Worm (Caenorhabditis elegans) whole organism, L2 larva: Measurements from ENCODE around the gene cest-1.2.
A peak's percentile ranks its signal among the peaks of the same experiment; 100 is the strongest.

Experiments
- C34F6.9 ChIP-seq: fragments of 150-350 bp; optimal IDR thresholded peaks from 2 replicates; lab custom pipeline; 2014; ENCODE audit warnings: missing biosample characterization, missing genetic modification characterization
- F13H6.1 ChIP-seq: sonication (generic microtip); optimal IDR thresholded peaks from 2 replicates; lab custom pipeline; 2016; ENCODE audit warnings: missing genetic modification characterization, missing compliant biosample characterization
- R02D3.7 ChIP-seq: fragments of 150-350 bp; optimal IDR thresholded peaks from 2 replicates; lab custom pipeline; 2014; ENCODE audit warnings: missing biosample characterization, missing genetic modification characterization
- Y55F3AM.14 ChIP-seq: fragments of 200-800 bp; sonication (Bioruptor generic); optimal IDR thresholded peaks from 2 replicates; lab custom pipeline; 2018; ENCODE audit warnings: mild to moderate bottlenecking, missing genetic modification characterization, missing compliant biosample characterization
- aly-2 ChIP-seq: fragments of 150-350 bp; optimal IDR thresholded peaks from 2 replicates; lab custom pipeline; 2014; ENCODE audit warnings: missing biosample characterization, missing genetic modification characterization
- blmp-1 ChIP-seq: sonication (generic microtip); optimal IDR thresholded peaks from 2 replicates; lab custom pipeline; 2017; ENCODE audit warnings: missing genetic modification characterization, mild to moderate bottlenecking, missing compliant biosample characterization, antibody characterized with exemption, moderate library complexity; ENCODE audit not compliant: insufficient read depth
- ceh-82 ChIP-seq: fragments of 150-350 bp; optimal IDR thresholded peaks from 2 replicates; lab custom pipeline; 2014; ENCODE audit warnings: missing biosample characterization, missing genetic modification characterization
- crh-2 ChIP-seq: sonication (generic microtip); optimal IDR thresholded peaks from 2 replicates; lab custom pipeline; 2017; ENCODE audit warnings: missing biosample characterization, missing genetic modification characterization
- dmd-4 ChIP-seq: sonication (generic microtip); optimal IDR thresholded peaks from 2 replicates; lab custom pipeline; 2017; ENCODE audit warnings: missing biosample characterization, missing genetic modification characterization
- egl-27 ChIP-seq: sonication (generic microtip); optimal IDR thresholded peaks from 3 replicates; lab custom pipeline; 2017; ENCODE audit warnings: missing biosample characterization, missing genetic modification reagents, missing genetic modification characterization
- elt-1 ChIP-seq: fragments of 150-350 bp; optimal IDR thresholded peaks from 2 replicates; lab custom pipeline; 2014; ENCODE audit warnings: missing biosample characterization, missing genetic modification characterization
- elt-3 ChIP-seq: sonication (generic microtip); optimal IDR thresholded peaks from 2 replicates; lab custom pipeline; 2017; ENCODE audit warnings: missing biosample characterization, missing genetic modification characterization
- fos-1 ChIP-seq: fragments of 150-350 bp; optimal IDR thresholded peaks from 2 replicates; lab custom pipeline; 2014; ENCODE audit warnings: missing biosample characterization, missing genetic modification characterization
- lin-11 ChIP-seq: fragments of 150-350 bp; sonication (generic microtip); optimal IDR thresholded peaks from 2 replicates; lab custom pipeline; 2014; ENCODE audit warnings: missing biosample characterization, missing genetic modification characterization, inconsistent platforms, mixed read lengths
- lin-13 ChIP-seq: fragments of 150-350 bp; optimal IDR thresholded peaks from 2 replicates; lab custom pipeline; 2014; ENCODE audit warnings: missing biosample characterization, missing genetic modification reagents, missing genetic modification characterization
- lin-39 ChIP-seq: fragments of 150-350 bp; optimal IDR thresholded peaks from 2 replicates; lab custom pipeline; 2014; ENCODE audit warnings: missing biosample characterization, missing genetic modification reagents, missing genetic modification characterization
- lsy-2 ChIP-seq, 2 experiments: fragments of 150-350 bp in 1 of 2; sonication (generic microtip) in 1 of 2; optimal IDR thresholded peaks; 2 replicates each; lab custom pipeline; 2014 to 2017; ENCODE audit warnings: missing biosample characterization in 2 of 2, missing genetic modification characterization in 2 of 2
- mbf-1 ChIP-seq: sonication (generic microtip); optimal IDR thresholded peaks from 2 replicates; lab custom pipeline; 2017; ENCODE audit warnings: missing biosample characterization, missing genetic modification characterization
- mdl-1 ChIP-seq, 2 experiments: fragments of 150-350 bp in 1 of 2; sonication (generic microtip) in 1 of 2; optimal IDR thresholded peaks; 2 replicates each; lab custom pipeline; 2017; ENCODE audit warnings: missing biosample characterization in 2 of 2, missing genetic modification characterization in 2 of 2
- nhr-11 ChIP-seq: fragments of 150-350 bp; optimal IDR thresholded peaks from 2 replicates; lab custom pipeline; 2014; ENCODE audit warnings: missing biosample characterization, missing genetic modification characterization
- nhr-129 ChIP-seq: fragments of 150-350 bp; optimal IDR thresholded peaks from 2 replicates; lab custom pipeline; 2014; ENCODE audit warnings: missing biosample characterization, missing genetic modification characterization
- nhr-21 ChIP-seq: fragments of 150-350 bp; optimal IDR thresholded peaks from 2 replicates; lab custom pipeline; 2014; ENCODE audit warnings: missing biosample characterization, missing genetic modification characterization
- nhr-23 ChIP-seq: fragments of 150-350 bp; optimal IDR thresholded peaks from 2 replicates; lab custom pipeline; 2014; ENCODE audit warnings: missing biosample characterization, missing genetic modification reagents, missing genetic modification characterization
- nhr-25 ChIP-seq: fragments of 150-350 bp; sonication (generic microtip); optimal IDR thresholded peaks from 3 replicates; lab custom pipeline; 2014; ENCODE audit warnings: missing biosample characterization, missing genetic modification characterization
- nhr-6 ChIP-seq: fragments of 150-350 bp; optimal IDR thresholded peaks from 2 replicates; lab custom pipeline; 2014; ENCODE audit warnings: missing biosample characterization, missing genetic modification characterization
- nhr-77 ChIP-seq: fragments of 150-350 bp; optimal IDR thresholded peaks from 2 replicates; lab custom pipeline; 2014; ENCODE audit warnings: missing biosample characterization, missing genetic modification characterization
- sem-4 ChIP-seq: fragments of 150-350 bp; optimal IDR thresholded peaks from 2 replicates; lab custom pipeline; 2014; ENCODE audit warnings: missing biosample characterization, missing genetic modification reagents, missing genetic modification characterization
- skn-1 ChIP-seq: sonication (generic microtip); optimal IDR thresholded peaks from 2 replicates; lab custom pipeline; 2017; ENCODE audit warnings: missing biosample characterization, missing genetic modification characterization
- sma-3 ChIP-seq: sonication (generic microtip); optimal IDR thresholded peaks from 2 replicates; lab custom pipeline; 2016; ENCODE audit warnings: missing genetic modification reagents, missing genetic modification characterization, missing compliant biosample characterization
- sma-9 ChIP-seq, 2 experiments: fragments of 150-350 bp in 1 of 2; sonication (generic microtip) in 1 of 2; optimal IDR thresholded peaks; 2 replicates each; lab custom pipeline; 2014 to 2016; ENCODE audit warnings: missing genetic modification characterization in 2 of 2, mild to moderate bottlenecking in 1 of 2, missing biosample characterization in 1 of 2, missing compliant biosample characterization in 1 of 2, missing genetic modification reagents in 1 of 2, moderate library complexity in 1 of 2
- unc-39 ChIP-seq: fragments of 150-350 bp; optimal IDR thresholded peaks from 2 replicates; lab custom pipeline; 2014; ENCODE audit warnings: missing biosample characterization, missing genetic modification characterization
- unc-55 ChIP-seq: fragments of 150-350 bp; sonication (generic microtip); optimal IDR thresholded peaks from 3 replicates; lab custom pipeline; 2014; ENCODE audit warnings: missing biosample characterization, missing genetic modification reagents, missing genetic modification characterization
- unc-62 ChIP-seq: fragments of 150-350 bp; optimal IDR thresholded peaks from 2 replicates; lab custom pipeline; 2014; ENCODE audit warnings: missing biosample characterization, missing genetic modification reagents, missing genetic modification characterization
- zag-1 ChIP-seq: fragments of 150-350 bp; optimal IDR thresholded peaks from 2 replicates; lab custom pipeline; 2014; ENCODE audit warnings: missing biosample characterization, missing genetic modification characterization
- ztf-1 ChIP-seq: fragments of 200-800 bp; sonication (Bioruptor generic); conservative IDR thresholded peaks from 2 replicates; pipeline ENCODE4 v1.3.6; 2022; ENCODE audit warnings: missing genetic modification characterization, missing compliant biosample characterization
- ztf-4 ChIP-seq: fragments of 150-350 bp; optimal IDR thresholded peaks from 2 replicates; lab custom pipeline; 2014; ENCODE audit warnings: missing biosample characterization, missing genetic modification characterization

Gene cest-1.2

ce11 chrV:14136152-14136551, 24.5 kb downstream of the cest-1.2 start (continued):
- TF ChIP-seq nhr-77 (no peak), sma-3 (GFP tag; lab: Kevin White, UChicago) (peak; percentile 84), ztf-4 (tag; lab: Kevin White, UChicago) (no peak), elt-1 (tag; lab: Kevin White, UChicago) (no peak), elt-3 (tag; lab: Kevin White, UChicago) (no peak), mbf-1 (tag; lab: Kevin White, UChicago) (no peak), mdl-1 (tag; optimal IDR thresholded peaks at IDR 0.05; lab: Kevin White, UChicago) (peak; percentile 28 to 70), nhr-11 (no peak), nhr-25 (peak; percentile 75), lin-11 (tag; lab: Kevin White, UChicago) (no peak), zag-1 (tag; lab: Kevin White, UChicago) (peak; percentile 31), lin-39 (tag; lab: Kevin White, UChicago) (no peak), sem-4 (tag; lab: Kevin White, UChicago) (peak; percentile 14), unc-39 (no peak), C34F6.9 (tag; lab: Kevin White, UChicago) (peak; percentile 79)

ce11 chrV:14134757-14135441, 25.8 kb downstream of the cest-1.2 start:
- peak; percentile 75 for TF ChIP-seq fos-1 (tag; lab: Kevin White, UChicago)
- TF ChIP-seq dmd-4 (tag; lab: Kevin White, UChicago): no peak
- peak; percentile 29 for TF ChIP-seq nhr-25
- TF ChIP-seq unc-62 (GFP tag; lab: Kevin White, UChicago): no peak
- no peak for TF ChIP-seq crh-2 (tag; lab: Kevin White, UChicago)
- no peak for TF ChIP-seq nhr-77
- TF ChIP-seq nhr-11: no peak
- TF ChIP-seq, all 48 proteins: peak for 2

- no peak for TF ChIP-seq R02D3.7 (tag; lab: Kevin White, UChicago)
- peak in 1 of 2 experiments; percentile 16 for TF ChIP-seq lsy-2 (tag; optimal IDR thresholded peaks at IDR 0.05; lab: Kevin White, UChicago)
- TF ChIP-seq ceh-82 (tag; lab: Kevin White, UChicago): no peak
- no peak for TF ChIP-seq nhr-23
- peak; percentile 8 for TF ChIP-seq nhr-129 (tag; lab: Kevin White, UChicago)
- TF ChIP-seq unc-55 (GFP tag; lab: Kevin White, UChicago): no peak
- TF ChIP-seq nhr-25: peak; percentile 17
- TF ChIP-seq lin-11 (tag; lab: Kevin White, UChicago): no peak
- peak; percentile 8 for TF ChIP-seq sma-9 (GFP tag; optimal IDR thresholded peaks at IDR 0.05; lab: Kevin White, UChicago)
- no peak for TF ChIP-seq sma-9 (tag; optimal IDR thresholded peaks at IDR 0.05; lab: Kevin White, UChicago)
Measured at ce11 chrV:14133002-14133763, 27.5 kb downstream of the cest-1.2 start.

ce11 chrV:14130226-14130625, 30.4 kb downstream of the cest-1.2 start:
- no peak for TF ChIP-seq nhr-6 (tag; lab: Kevin White, UChicago)
- TF ChIP-seq aly-2: no peak
- no peak for TF ChIP-seq nhr-21 (tag; lab: Kevin White, UChicago)
- TF ChIP-seq unc-39: no peak
- TF ChIP-seq lsy-2 (tag; optimal IDR thresholded peaks at IDR 0.05; lab: Kevin White, UChicago): no peak
- TF ChIP-seq unc-62 (GFP tag; lab: Kevin White, UChicago): no peak
- no peak for TF ChIP-seq nhr-23
- no peak for TF ChIP-seq lin-13
- no peak for TF ChIP-seq egl-27 (tag; lab: Kevin White, UChicago)
- no peak for TF ChIP-seq nhr-11
- TF ChIP-seq mbf-1 (tag; lab: Kevin White, UChicago): no peak
- TF ChIP-seq F13H6.1 (tag; lab: Kevin White, UChicago): no peak
- no peak for TF ChIP-seq blmp-1 (tag; lab: Kevin White, UChicago)
- no peak for TF ChIP-seq Y55F3AM.14 (GFP tag; lab: Kevin White, UChicago)
- no peak for TF ChIP-seq ztf-4 (tag; lab: Kevin White, UChicago)
- TF ChIP-seq skn-1: no peak
- TF ChIP-seq dmd-4 (tag; lab: Kevin White, UChicago): no peak
- TF ChIP-seq ztf-1 (GFP tag; lab: Robert Waterston, UW): no peak
- TF ChIP-seq nhr-77: no peak
- TF ChIP-seq nhr-25: no peak
